Worm (Caenorhabditis elegans): ENCODE results near the gene sre-2.

DNA sequence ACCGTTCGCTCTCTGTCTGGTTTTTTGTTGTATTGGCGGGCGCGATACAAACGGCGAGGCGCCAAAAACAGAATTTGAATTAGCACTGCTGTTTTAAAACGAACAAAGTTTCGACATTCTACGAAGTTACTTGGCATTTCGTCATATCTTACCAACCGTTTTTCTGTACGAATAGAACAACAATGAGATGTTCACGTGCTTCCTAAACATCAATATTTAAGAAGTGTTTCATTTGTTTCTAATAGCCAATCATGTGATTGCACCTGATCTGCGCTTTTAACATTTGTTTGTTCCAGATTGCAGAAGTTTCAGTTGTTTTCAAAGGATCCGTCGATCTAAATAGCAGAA lies 27.1 kb upstream of the sre-2 start:
- no peak for TF ChIP-seq flt-1 (GFP tag; IDR thresholded peaks at IDR 0.05)
- TF ChIP-seq cog-1 (tag; optimal IDR thresholded peaks at IDR 0.05) = no peak
- TF ChIP-seq med-1 (GFP tag; optimal IDR thresholded peaks at IDR 0.05; ENCODE audit: insufficient read depth) = no peak
- TF ChIP-seq T22C8.4 (GFP tag; IDR thresholded peaks at IDR 0.05) = no peak
- no peak for TF ChIP-seq klf-2 (GFP tag; conservative IDR thresholded peaks at IDR 0.05)
- TF ChIP-seq tab-1 (GFP tag; IDR thresholded peaks at IDR 0.05) = no peak
